Worm (Caenorhabditis elegans) whole organism, young adult: Measurements from ENCODE around the gene gid-7.

Source experiments
- C17E4.6 ChIP-seq: fragments of 200-800 bp; sonication (Bioruptor generic); IDR thresholded peaks from 2 replicates; pipeline ENCODE4 v1.3.6; 2022; ENCODE audit warnings: missing genetic modification reagents, missing genetic modification characterization, missing compliant biosample characterization
- D2030.7 ChIP-seq: fragments of 200-800 bp; sonication (Bioruptor generic); IDR thresholded peaks from 2 replicates; pipeline ENCODE4 v1.3.6; 2022; ENCODE audit warnings: missing genetic modification reagents, missing genetic modification characterization, missing compliant biosample characterization
- F33H1.4 ChIP-seq: fragments of 200-800 bp; sonication (Bioruptor generic); IDR thresholded peaks from 2 replicates; pipeline ENCODE4 v1.3.6; 2022; ENCODE audit warnings: missing genetic modification reagents, missing genetic modification characterization, missing compliant biosample characterization
- F37B4.10 ChIP-seq: fragments of 200-800 bp; sonication (Bioruptor generic); IDR thresholded peaks from 2 replicates; pipeline ENCODE4 v1.3.6; 2022; ENCODE audit warnings: missing genetic modification characterization, missing compliant biosample characterization
- K12H6.12 ChIP-seq: fragments of 200-800 bp; sonication (Bioruptor generic); optimal IDR thresholded peaks from 2 replicates; lab custom pipeline; 2018; ENCODE audit warnings: mild to moderate bottlenecking, missing genetic modification characterization, missing compliant biosample characterization
- T07F8.4 ChIP-seq: sonication (generic microtip); optimal IDR thresholded peaks from 2 replicates; lab custom pipeline; 2016; ENCODE audit warnings: mild to moderate bottlenecking, missing genetic modification characterization, moderate library complexity, missing compliant biosample characterization
- T26A5.8 ChIP-seq: sonication (generic microtip); optimal IDR thresholded peaks from 2 replicates; lab custom pipeline; 2016; ENCODE audit warnings: missing genetic modification characterization, missing compliant biosample characterization
- Y53F4B.3 ChIP-seq: fragments of 200-800 bp; sonication (Bioruptor generic); IDR thresholded peaks from 2 replicates; pipeline ENCODE4 v1.3.6; 2022; ENCODE audit warnings: missing genetic modification reagents, missing genetic modification characterization, missing compliant biosample characterization
- Y56A3A.18 ChIP-seq: fragments of 200-800 bp; sonication (Bioruptor generic); IDR thresholded peaks from 2 replicates; pipeline ENCODE4 v1.3.6; 2022; ENCODE audit warnings: missing genetic modification reagents, missing genetic modification characterization, missing compliant biosample characterization
- Y67H2A.10 ChIP-seq: fragments of 200-800 bp; sonication (Bioruptor generic); conservative IDR thresholded peaks from 2 replicates; pipeline ENCODE4 v1.3.6; 2022; ENCODE audit warnings: missing genetic modification reagents, missing genetic modification characterization, missing compliant biosample characterization
- Y95B8A.8 ChIP-seq: fragments of 200-800 bp; sonication (Bioruptor generic); IDR thresholded peaks from 2 replicates; pipeline ENCODE4 v1.3.6; 2022; ENCODE audit warnings: missing genetic modification reagents, missing genetic modification characterization, missing compliant biosample characterization
- ama-1 ChIP-seq, 3 experiments: fragments of 150-350 bp in 1 of 3; sonication (generic microtip) in 2 of 3; optimal IDR thresholded peaks; 2 replicates each; lab custom pipeline; 2014 to 2018; ENCODE audit warnings: missing biosample characterization in 2 of 3, missing genetic modification characterization in 2 of 3, missing genetic modification reagents in 2 of 3
- aptf-2 ChIP-seq: fragments of 200-800 bp; sonication (Bioruptor generic); conservative IDR thresholded peaks from 2 replicates; pipeline ENCODE4 v1.3.6; 2022; ENCODE audit warnings: missing genetic modification reagents, missing genetic modification characterization, missing compliant biosample characterization
- athp-1 ChIP-seq: sonication (generic microtip); optimal IDR thresholded peaks from 2 replicates; lab custom pipeline; 2017; ENCODE audit warnings: mild to moderate bottlenecking, missing genetic modification characterization, missing compliant biosample characterization
- ccch-3 ChIP-seq: fragments of 200-800 bp; sonication (Bioruptor generic); optimal IDR thresholded peaks from 2 replicates; lab custom pipeline; 2018; ENCODE audit warnings: mild to moderate bottlenecking, missing genetic modification characterization, missing compliant biosample characterization
- ceh-100 ChIP-seq: fragments of 200-800 bp; sonication (Bioruptor generic); IDR thresholded peaks from 2 replicates; pipeline ENCODE4 v1.3.6; 2022; ENCODE audit warnings: missing genetic modification reagents, missing genetic modification characterization, missing compliant biosample characterization
- ceh-40 ChIP-seq: fragments of 200-800 bp; sonication (Bioruptor generic); IDR thresholded peaks from 2 replicates; pipeline ENCODE4 v1.3.6; 2022; ENCODE audit warnings: missing genetic modification characterization, missing compliant biosample characterization
- ceh-91 ChIP-seq: fragments of 200-800 bp; sonication (Bioruptor generic); IDR thresholded peaks from 2 replicates; pipeline ENCODE4 v1.3.6; 2022; ENCODE audit warnings: missing genetic modification reagents, missing genetic modification characterization, missing compliant biosample characterization
- dox-1 ChIP-seq: fragments of 200-800 bp; sonication (Bioruptor generic); IDR thresholded peaks from 2 replicates; pipeline ENCODE4 v1.3.6; 2022; ENCODE audit warnings: missing genetic modification reagents, missing genetic modification characterization, missing compliant biosample characterization
- efl-1 ChIP-seq: fragments of 150-350 bp; optimal IDR thresholded peaks from 2 replicates; lab custom pipeline; 2014; ENCODE audit warnings: missing biosample characterization, missing genetic modification reagents, missing genetic modification characterization
- egl-18 ChIP-seq: fragments of 200-800 bp; sonication (Bioruptor generic); IDR thresholded peaks from 2 replicates; pipeline ENCODE4 v1.3.6; 2022; ENCODE audit warnings: missing genetic modification reagents, missing genetic modification characterization, missing compliant biosample characterization
- ekl-4 ChIP-seq: fragments of 200-800 bp; sonication (Bioruptor generic); IDR thresholded peaks from 2 replicates; pipeline ENCODE4 v1.3.6; 2022; ENCODE audit warnings: missing genetic modification reagents, missing genetic modification characterization, missing compliant biosample characterization
- fkh-3 ChIP-seq: sonication (generic microtip); optimal IDR thresholded peaks from 2 replicates; lab custom pipeline; 2016; ENCODE audit warnings: mild to moderate bottlenecking, missing genetic modification characterization, missing compliant biosample characterization
- him-1 ChIP-seq: sonication (generic microtip); optimal IDR thresholded peaks from 2 replicates; lab custom pipeline; 2016; ENCODE audit warnings: missing genotype, missing genetic modification reagents, missing genetic modification characterization, missing compliant biosample characterization
- hlh-26 ChIP-seq: fragments of 200-800 bp; sonication (Bioruptor generic); conservative IDR thresholded peaks from 2 replicates; pipeline ENCODE4 v1.3.6; 2022; ENCODE audit warnings: missing genetic modification reagents, missing genetic modification characterization, missing compliant biosample characterization
- hmg-1.2 ChIP-seq: fragments of 200-800 bp; sonication (Bioruptor generic); IDR thresholded peaks from 2 replicates; pipeline ENCODE4 v1.3.6; 2022; ENCODE audit warnings: missing genetic modification reagents, missing genetic modification characterization, missing compliant biosample characterization
- hsf-1 ChIP-seq: fragments of 200-800 bp; sonication (Bioruptor generic); IDR thresholded peaks from 2 replicates; pipeline ENCODE4 v1.3.6; 2022; ENCODE audit warnings: missing genetic modification reagents, missing genetic modification characterization, missing compliant biosample characterization
- let-607 ChIP-seq, 2 experiments: fragments of 200-800 bp in 1 of 2; sonication (Bioruptor generic) in 1 of 2; sonication (generic microtip) in 1 of 2; optimal IDR thresholded peaks; 2 replicates each; lab custom pipeline; 2016 to 2018; ENCODE audit warnings: mild to moderate bottlenecking in 2 of 2, missing compliant biosample characterization in 2 of 2, missing genetic modification characterization in 2 of 2, moderate library complexity in 2 of 2, missing genotype in 1 of 2
- lin-26 ChIP-seq: fragments of 200-800 bp; sonication (Bioruptor generic); IDR thresholded peaks from 2 replicates; pipeline ENCODE4 v1.3.6; 2022; ENCODE audit warnings: missing genetic modification reagents, missing genetic modification characterization, missing compliant biosample characterization
- lin-35 ChIP-seq, 3 experiments: fragments of 150-350 bp in 2 of 3; sonication (generic microtip) in 1 of 3; optimal IDR thresholded peaks; 2 replicates each; lab custom pipeline; 2014 to 2018; ENCODE audit warnings: missing biosample characterization in 3 of 3, missing genetic modification characterization in 3 of 3, missing genetic modification reagents in 3 of 3
- lin-54 ChIP-seq: fragments of 200-800 bp; sonication (Bioruptor generic); optimal IDR thresholded peaks from 2 replicates; lab custom pipeline; 2018; ENCODE audit warnings: mild to moderate bottlenecking, missing genetic modification characterization, missing compliant biosample characterization
- lsl-1 ChIP-seq: fragments of 200-800 bp; sonication (Bioruptor generic); optimal IDR thresholded peaks from 2 replicates; lab custom pipeline; 2018; ENCODE audit warnings: mild to moderate bottlenecking, missing genetic modification characterization, moderate library complexity, missing compliant biosample characterization
- madf-6 ChIP-seq: fragments of 200-800 bp; sonication (Bioruptor generic); IDR thresholded peaks from 2 replicates; pipeline ENCODE4 v1.3.6; 2022; ENCODE audit warnings: missing genetic modification reagents, missing genetic modification characterization, missing compliant biosample characterization
- nfya-1 ChIP-seq: sonication (generic microtip); optimal IDR thresholded peaks from 2 replicates; lab custom pipeline; 2017; ENCODE audit warnings: antibody characterized with exemption, missing compliant biosample characterization, missing genetic modification characterization, borderline replicate concordance; ENCODE audit not compliant: insufficient read depth
- nfyb-1 ChIP-seq: fragments of 200-800 bp; sonication (Bioruptor generic); IDR thresholded peaks from 2 replicates; pipeline ENCODE4 v1.3.6; 2022; ENCODE audit warnings: missing genetic modification reagents, missing genetic modification characterization, missing compliant biosample characterization
- nhr-120 ChIP-seq: fragments of 200-800 bp; sonication (Bioruptor generic); IDR thresholded peaks from 2 replicates; pipeline ENCODE4 v1.3.6; 2022; ENCODE audit warnings: missing genetic modification characterization, missing compliant biosample characterization
- nhr-27 ChIP-seq: fragments of 200-800 bp; sonication (Bioruptor generic); optimal IDR thresholded peaks from 2 replicates; lab custom pipeline; 2018; ENCODE audit warnings: mild to moderate bottlenecking, missing genetic modification characterization, moderate library complexity, missing compliant biosample characterization
- pbrm-1 ChIP-seq: fragments of 200-800 bp; sonication (Bioruptor generic); IDR thresholded peaks from 2 replicates; pipeline ENCODE4 v1.3.6; 2022; ENCODE audit warnings: missing genetic modification reagents, missing genetic modification characterization, missing compliant biosample characterization
- rec-8 ChIP-seq, 2 experiments: sonication (generic microtip); optimal IDR thresholded peaks; 2 replicates each; lab custom pipeline; 2016; ENCODE audit warnings: mild to moderate bottlenecking in 2 of 2, missing genetic modification characterization in 2 of 2, missing genetic modification reagents in 2 of 2, missing genotype in 2 of 2, missing biosample characterization in 1 of 2, missing compliant biosample characterization in 1 of 2, moderate library complexity in 1 of 2
- rpc-1 ChIP-seq, 2 experiments: fragments of 150-350 bp in 1 of 2; sonication (generic microtip) in 1 of 2; optimal IDR thresholded peaks; 2 replicates each; lab custom pipeline; 2014 to 2018; ENCODE audit warnings: missing biosample characterization in 1 of 2, missing genetic modification characterization in 1 of 2, missing genetic modification reagents in 1 of 2, missing genotype in 1 of 2
- sdz-38 ChIP-seq: sonication (generic microtip); optimal IDR thresholded peaks from 2 replicates; lab custom pipeline; 2016; ENCODE audit warnings: missing genotype, missing genetic modification characterization, missing compliant biosample characterization
- sea-2 ChIP-seq: fragments of 200-800 bp; sonication (Bioruptor generic); IDR thresholded peaks from 2 replicates; pipeline ENCODE4 v1.3.6; 2022; ENCODE audit warnings: missing genetic modification characterization, missing compliant biosample characterization
- snpc-4 ChIP-seq, 5 experiments: fragments of 150-350 bp in 1 of 5; sonication (generic microtip) in 4 of 5; optimal IDR thresholded peaks; 2 replicates each; lab custom pipeline; 2014 to 2018; ENCODE audit warnings: missing genetic modification characterization in 5 of 5, missing biosample characterization in 3 of 5, antibody characterized with exemption in 2 of 5, mild to moderate bottlenecking in 2 of 5, missing compliant biosample characterization in 2 of 5, missing genotype in 2 of 5, moderate library complexity in 2 of 5, missing genetic modification reagents in 1 of 5
- somi-1 ChIP-seq: fragments of 200-800 bp; sonication (Bioruptor generic); optimal IDR thresholded peaks from 2 replicates; lab custom pipeline; 2018; ENCODE audit warnings: mild to moderate bottlenecking, missing genetic modification characterization, missing compliant biosample characterization
- tbx-9 ChIP-seq: sonication (generic microtip); optimal IDR thresholded peaks from 2 replicates; lab custom pipeline; 2016; ENCODE audit warnings: borderline replicate concordance, missing genetic modification characterization, inconsistent platforms, missing compliant biosample characterization
- zfh-2 ChIP-seq: fragments of 200-800 bp; sonication (Bioruptor generic); conservative IDR thresholded peaks from 2 replicates; pipeline ENCODE4 v1.3.6; 2022; ENCODE audit warnings: missing genetic modification reagents, missing genetic modification characterization, missing compliant biosample characterization
- ztf-18 ChIP-seq: sonication (generic microtip); optimal IDR thresholded peaks from 2 replicates; lab custom pipeline; 2016; ENCODE audit warnings: missing genotype, mild to moderate bottlenecking, missing genetic modification characterization, missing compliant biosample characterization

gid-7 gene

ce11 chrV:3756887-3757286, at the start of gene gid-7:
Gene gid-7, minus strand, starts transcription at chrV:3757074.
- TF ChIP-seq lin-26 (GFP tag; lab: Robert Waterston, UW) = 0 out of 2 replicates have a peak, but pooled peaks have one; percentile 24
- no peak for TF ChIP-seq fkh-3 (tag; lab: Kevin White, UChicago)
- no peak for TF ChIP-seq D2030.7 (GFP tag; lab: Robert Waterston, UW)
- TF ChIP-seq ceh-91 = no peak
- no peak for TF ChIP-seq lsl-1 (GFP tag; lab: Kevin White, UChicago)
- TF ChIP-seq ama-1 (optimal IDR thresholded peaks at IDR 0.05; lab: Kevin White, UChicago) = no peak
- peak in 1 of 2 experiments; percentile 48 for TF ChIP-seq ama-1 (GFP tag; optimal IDR thresholded peaks at IDR 0.05; lab: Kevin White, UChicago)
- no peak for TF ChIP-seq nhr-27 (tag; lab: Kevin White, UChicago)
- TF ChIP-seq C17E4.6 (GFP tag; lab: Robert Waterston, UW) = no peak
- TF ChIP-seq Y56A3A.18 (GFP tag; lab: Robert Waterston, UW) = 0 out of 2 replicates have a peak, but pooled peaks have one; percentile 54
- no peak for TF ChIP-seq pbrm-1
- no peak for TF ChIP-seq T26A5.8 (tag; lab: Kevin White, UChicago)
- TF ChIP-seq lin-54 (GFP tag; lab: Kevin White, UChicago) = peak; percentile 6
- TF ChIP-seq nhr-120 (GFP tag; lab: Robert Waterston, UW) = no peak
- no peak for TF ChIP-seq egl-18 (GFP tag; lab: Robert Waterston, UW)
- no peak for TF ChIP-seq sdz-38
- TF ChIP-seq snpc-4 (GFP tag; optimal IDR thresholded peaks at IDR 0.05; lab: Kevin White, UChicago) = no peak
- peak in 3 of 4 experiments; percentile 25 to 46 (median 41) for TF ChIP-seq snpc-4 (tag; optimal IDR thresholded peaks at IDR 0.05; lab: Kevin White, UChicago)
- TF ChIP-seq rec-8 (tag; optimal IDR thresholded peaks at IDR 0.05; lab: Kevin White, UChicago) = no peak
- TF ChIP-seq madf-6 (GFP tag; lab: Robert Waterston, UW) = peak; percentile 37; the same call in 1 of the 2 replicates
- TF ChIP-seq K12H6.12 (tag; lab: Kevin White, UChicago) = no peak
- no peak for TF ChIP-seq Y67H2A.10
- no peak for TF ChIP-seq nfya-1 (tag; lab: Kevin White, UChicago)
- TF ChIP-seq dox-1 (GFP tag; lab: Robert Waterston, UW) = 0 out of 2 replicates have a peak, but pooled peaks have one; percentile 14
- TF ChIP-seq zfh-2 (GFP tag; lab: Robert Waterston, UW) = no peak
- TF ChIP-seq him-1 = no peak
- no peak for TF ChIP-seq tbx-9 (tag; lab: Kevin White, UChicago)
- no peak for TF ChIP-seq aptf-2
- TF ChIP-seq somi-1 (GFP tag; lab: Kevin White, UChicago) = no peak
- TF ChIP-seq ztf-18 (tag; lab: Kevin White, UChicago) = no peak
- no peak for TF ChIP-seq hlh-26 (GFP tag; lab: Robert Waterston, UW)
- TF ChIP-seq ccch-3 (GFP tag; lab: Kevin White, UChicago) = no peak
- TF ChIP-seq nfyb-1 (GFP tag; lab: Robert Waterston, UW) = 0 out of 2 replicates have a peak, but pooled peaks have one; percentile 36
- no peak for TF ChIP-seq F37B4.10 (GFP tag; lab: Robert Waterston, UW)
- TF ChIP-seq Y53F4B.3 (GFP tag; lab: Robert Waterston, UW) = no peak
- TF ChIP-seq hmg-1.2 (GFP tag; lab: Robert Waterston, UW) = peak; percentile 97
- TF ChIP-seq let-607 (tag; optimal IDR thresholded peaks at IDR 0.05; lab: Kevin White, UChicago) = no peak
- TF ChIP-seq athp-1 (tag; lab: Kevin White, UChicago) = no peak
- no peak for TF ChIP-seq Y95B8A.8 (GFP tag; lab: Robert Waterston, UW)
- 0 out of 2 replicates have a peak, but pooled peaks have one; percentile 28 for TF ChIP-seq ekl-4 (GFP tag; lab: Robert Waterston, UW)
- TF ChIP-seq T07F8.4 (tag; lab: Kevin White, UChicago) = no peak
- no peak for TF ChIP-seq hsf-1 (GFP tag; lab: Robert Waterston, UW)
- TF ChIP-seq lin-35 (GFP tag; optimal IDR thresholded peaks at IDR 0.05; lab: Kevin White, UChicago) = peak in 1 of 3 experiments; percentile 9
- no peak for TF ChIP-seq ceh-100 (GFP tag; lab: Robert Waterston, UW)
- TF ChIP-seq rpc-1 (optimal IDR thresholded peaks at IDR 0.05; lab: Kevin White, UChicago) = no peak
- TF ChIP-seq rpc-1 (tag; optimal IDR thresholded peaks at IDR 0.05; lab: Kevin White, UChicago) = no peak
- no peak for TF ChIP-seq sea-2 (GFP tag; lab: Robert Waterston, UW)
- TF ChIP-seq efl-1 (GFP tag; lab: Kevin White, UChicago) = no peak
- no peak for TF ChIP-seq ceh-40
- no peak for TF ChIP-seq F33H1.4
